Fruit fly (Drosophila melanogaster) whole organism, embryonic: ENCODE data around the gene mus101.
A peak's percentile ranks its signal among the peaks of the same experiment; 100 is the strongest.

Experiments used
- Awh ChIP-seq: fragments of 200-800 bp; sonication (Bioruptor generic); IDR thresholded peaks from 2 replicates; pipeline ENCODE4, ENCODE4 v1.3.6; 2022; ENCODE audit warnings: missing biosample characterization, missing genetic modification characterization
- CG10147 ChIP-seq: fragments of 200-800 bp; sonication (Bioruptor generic); optimal IDR thresholded peaks from 2 replicates; lab custom pipeline; 2019; ENCODE audit warnings: missing biosample characterization, mild to moderate bottlenecking, missing genetic modification characterization, moderate library complexity
- CG10321 ChIP-seq: fragments of 200-800 bp; sonication (Bioruptor generic); IDR thresholded peaks from 2 replicates; pipeline ENCODE4 v1.3.6; 2022; ENCODE audit warnings: missing biosample characterization, missing genetic modification characterization
- CG10959 ChIP-seq: fragments of 200-800 bp; sonication (Bioruptor generic); IDR thresholded peaks from 2 replicates; pipeline ENCODE4 v1.3.6; 2022; ENCODE audit warnings: missing biosample characterization, missing genetic modification characterization
- CG12391 ChIP-seq: fragments of 200-800 bp; sonication (Bioruptor generic); optimal IDR thresholded peaks from 3 replicates; lab custom pipeline; 2018; ENCODE audit warnings: missing biosample characterization, mild to moderate bottlenecking, missing genetic modification characterization, moderate library complexity
- CG12744 ChIP-seq: fragments of 200-800 bp; sonication (Bioruptor generic); optimal IDR thresholded peaks from 2 replicates; lab custom pipeline; 2016; ENCODE audit warnings: missing biosample characterization, missing genetic modification characterization
- CG13296 ChIP-seq: fragments of 200-800 bp; sonication (Bioruptor generic); optimal IDR thresholded peaks from 3 replicates; lab custom pipeline; 2018; ENCODE audit warnings: missing biosample characterization, mild to moderate bottlenecking, missing genetic modification characterization
- CG15073 ChIP-seq: fragments of 200-800 bp; sonication (Bioruptor generic); optimal IDR thresholded peaks from 2 replicates; lab custom pipeline; 2016; ENCODE audit warnings: missing biosample characterization, missing genetic modification characterization
- CG16813 ChIP-seq: fragments of 200-800 bp; sonication (Bioruptor generic); IDR thresholded peaks from 3 replicates; pipeline ENCODE4 v1.3.6; 2022; ENCODE audit warnings: missing biosample characterization, missing genetic modification characterization; ENCODE audit not compliant: partially characterized antibody
- CG17829 ChIP-seq: fragments of 200-800 bp; optimal IDR thresholded peaks from 2 replicates; lab custom pipeline; 2019; ENCODE audit warnings: missing biosample characterization, mild to moderate bottlenecking, missing genetic modification characterization, moderate library complexity
- CG1792 ChIP-seq: fragments of 200-800 bp; sonication (Bioruptor generic); optimal IDR thresholded peaks from 2 replicates; lab custom pipeline; 2016; ENCODE audit warnings: missing biosample characterization, missing genetic modification characterization
- CG1832 ChIP-seq: fragments of 200-800 bp; sonication (Bioruptor generic); optimal IDR thresholded peaks from 2 replicates; lab custom pipeline; 2017; ENCODE audit warnings: missing biosample characterization, mild to moderate bottlenecking, missing genetic modification characterization, inconsistent platforms
- CG30020 ChIP-seq: fragments of 200-800 bp; optimal IDR thresholded peaks from 2 replicates; lab custom pipeline; 2019; ENCODE audit warnings: missing biosample characterization, mild to moderate bottlenecking, missing genetic modification characterization, moderate library complexity
- CG3065 ChIP-seq: fragments of 200-800 bp; sonication (Bioruptor generic); optimal IDR thresholded peaks from 2 replicates; lab custom pipeline; 2016; ENCODE audit warnings: missing biosample characterization, missing genetic modification characterization
- CG3163 ChIP-seq: fragments of 200-800 bp; sonication (Bioruptor generic); optimal IDR thresholded peaks from 3 replicates; lab custom pipeline; 2016; ENCODE audit warnings: missing biosample characterization, missing genetic modification characterization
- CG3838 ChIP-seq: fragments of 200-800 bp; sonication (Bioruptor generic); optimal IDR thresholded peaks from 3 replicates; lab custom pipeline; 2016; ENCODE audit warnings: missing biosample characterization, missing genetic modification characterization
- CG4404 ChIP-seq: fragments of 200-800 bp; sonication (Bioruptor generic); IDR thresholded peaks from 2 replicates; pipeline ENCODE4 v1.3.6; 2022; ENCODE audit warnings: missing biosample characterization, missing genetic modification characterization
- CG6854 ChIP-seq: fragments of 200-800 bp; sonication (Bioruptor generic); optimal IDR thresholded peaks from 3 replicates; lab custom pipeline; 2017; ENCODE audit warnings: missing biosample characterization, mild to moderate bottlenecking, missing genetic modification characterization
- CG7372 ChIP-seq: fragments of 200-800 bp; sonication (Bioruptor generic); IDR thresholded peaks from 2 replicates; pipeline ENCODE4 v1.3.6; 2022; ENCODE audit warnings: missing biosample characterization, missing genetic modification characterization
- CG7839 ChIP-seq: fragments of 200-800 bp; sonication (Bioruptor generic); optimal IDR thresholded peaks from 3 replicates; lab custom pipeline; 2018; ENCODE audit warnings: missing biosample characterization, mild to moderate bottlenecking, missing genetic modification characterization, moderate library complexity
- CG7987 ChIP-seq: fragments of 200-800 bp; sonication (Bioruptor generic); optimal IDR thresholded peaks from 2 replicates; lab custom pipeline; 2018; ENCODE audit warnings: missing biosample characterization, mild to moderate bottlenecking, missing genetic modification characterization, moderate library complexity
- CG9797 ChIP-seq: fragments of 200-800 bp; sonication (Bioruptor generic); optimal IDR thresholded peaks from 3 replicates; lab custom pipeline; 2018; ENCODE audit warnings: missing biosample characterization, mild to moderate bottlenecking, missing genetic modification characterization
- CoRest ChIP-seq: fragments of 200-800 bp; sonication (Bioruptor generic); optimal IDR thresholded peaks from 3 replicates; lab custom pipeline; 2018; ENCODE audit warnings: missing biosample characterization, mild to moderate bottlenecking, missing genetic modification characterization, moderate library complexity
- Dek ChIP-seq: fragments of 200-800 bp; sonication (Bioruptor generic); optimal IDR thresholded peaks from 3 replicates; lab custom pipeline; 2019; ENCODE audit warnings: missing biosample characterization, mild to moderate bottlenecking, missing genetic modification characterization, moderate library complexity
- E2f1 ChIP-seq: fragments of 200-800 bp; sonication (Bioruptor generic); IDR thresholded peaks from 2 replicates; pipeline ENCODE4 v1.3.6; 2022; ENCODE audit warnings: missing biosample characterization, missing genetic modification characterization
- ERR ChIP-seq: fragments of 200-800 bp; sonication (Bioruptor generic); optimal IDR thresholded peaks from 2 replicates; lab custom pipeline; 2016; ENCODE audit warnings: missing biosample characterization, missing genetic modification characterization
- Elba2 ChIP-seq: fragments of 200-800 bp; sonication (Bioruptor generic); optimal IDR thresholded peaks from 3 replicates; lab custom pipeline; 2016; ENCODE audit warnings: missing biosample characterization, missing genetic modification characterization
- Fer1 ChIP-seq: fragments of 200-800 bp; sonication (Bioruptor generic); optimal IDR thresholded peaks from 2 replicates; lab custom pipeline; 2017; ENCODE audit warnings: missing biosample characterization, mild to moderate bottlenecking, missing genetic modification characterization
- GATAe ChIP-seq: fragments of 200-800 bp; sonication (Bioruptor generic); conservative IDR thresholded peaks from 2 replicates; pipeline ENCODE4 v1.3.6; 2022; ENCODE audit warnings: missing biosample characterization, missing genetic modification characterization
- HmgZ ChIP-seq: fragments of 200-800 bp; sonication (Bioruptor generic); optimal IDR thresholded peaks from 2 replicates; lab custom pipeline; 2018; ENCODE audit warnings: missing biosample characterization, mild to moderate bottlenecking, missing genetic modification characterization
- Med ChIP-seq: fragments of 200-800 bp; sonication (Bioruptor generic); peaks from one replicate; lab custom pipeline; 2016; ENCODE audit warnings: missing biosample characterization, missing genetic modification characterization, mild to moderate bottlenecking, inconsistent platforms, moderate library complexity
- Scr ChIP-seq: fragments of 200-800 bp; sonication (Bioruptor generic); IDR thresholded peaks from 2 replicates; pipeline ENCODE4 v1.3.6; 2022; ENCODE audit warnings: missing biosample characterization, missing genetic modification characterization; ENCODE audit not compliant: partially characterized antibody
- Sin3A ChIP-seq: fragments of >200 bp; optimal IDR thresholded peaks from 2 replicates; lab custom pipeline; 2018
- TFAM ChIP-seq: fragments of 200-800 bp; sonication (Bioruptor generic); optimal IDR thresholded peaks from 2 replicates; lab custom pipeline; 2017; ENCODE audit warnings: missing biosample characterization, missing genetic modification characterization, inconsistent platforms
- Tbp ChIP-seq: fragments of >200 bp; optimal IDR thresholded peaks from 2 replicates; lab custom pipeline; 2018; ENCODE audit warnings: missing biosample characterization, missing genetic modification characterization
- Trl ChIP-seq, 3 experiments: fragments of >200 bp in 2 of 3; fragments of 200-800 bp in 1 of 3; sonication (Bioruptor generic) in 1 of 3; optimal IDR thresholded peaks; 2 replicates in 1 of 3; 3 replicates in 2 of 3; lab custom pipeline; 2016 to 2017; ENCODE audit warnings: missing biosample characterization in 1 of 3, missing genetic modification characterization in 1 of 3
- ac ChIP-seq: fragments of 200-800 bp; sonication (Bioruptor generic); optimal IDR thresholded peaks from 3 replicates; lab custom pipeline; 2017; ENCODE audit warnings: missing biosample characterization, mild to moderate bottlenecking, missing genetic modification characterization
- dati ChIP-seq: fragments of 200-800 bp; sonication (Bioruptor generic); IDR thresholded peaks from 2 replicates; pipeline ENCODE4 v1.3.6; 2022; ENCODE audit warnings: missing biosample characterization, missing genetic modification characterization
- fd3F ChIP-seq: fragments of 200-800 bp; sonication (Bioruptor generic); optimal IDR thresholded peaks from 2 replicates; lab custom pipeline; 2018; ENCODE audit warnings: missing biosample characterization, mild to moderate bottlenecking, missing genetic modification characterization, moderate library complexity
- gcm2 ChIP-seq: fragments of 200-800 bp; sonication (Bioruptor generic); optimal IDR thresholded peaks from 2 replicates; lab custom pipeline; 2016; ENCODE audit warnings: missing biosample characterization, missing genetic modification characterization
- gfzf ChIP-seq: fragments of 200-800 bp; sonication (Bioruptor generic); optimal IDR thresholded peaks from 2 replicates; lab custom pipeline; 2016; ENCODE audit warnings: missing biosample characterization, mild to moderate bottlenecking, missing genetic modification characterization, moderate library complexity
- grau ChIP-seq: fragments of 200-800 bp; optimal IDR thresholded peaks from 3 replicates; lab custom pipeline; 2019; ENCODE audit warnings: missing biosample characterization, mild to moderate bottlenecking, missing genetic modification characterization, moderate library complexity
- lbe ChIP-seq: fragments of 200-800 bp; sonication (Bioruptor generic); optimal IDR thresholded peaks from 2 replicates; lab custom pipeline; 2016; ENCODE audit warnings: missing biosample characterization, mild to moderate bottlenecking, missing genetic modification characterization
- luna ChIP-seq: fragments of 200-800 bp; sonication (Bioruptor generic); optimal IDR thresholded peaks from 2 replicates; lab custom pipeline; 2016; ENCODE audit warnings: missing biosample characterization, missing genetic modification characterization
- pfk ChIP-seq: fragments of 200-800 bp; sonication (Bioruptor generic); optimal IDR thresholded peaks from 2 replicates; lab custom pipeline; 2018; ENCODE audit warnings: missing biosample characterization, mild to moderate bottlenecking, missing genetic modification characterization, moderate library complexity
- repo ChIP-seq: fragments of 200-800 bp; sonication (Bioruptor generic); optimal IDR thresholded peaks from 2 replicates; lab custom pipeline; 2016; ENCODE audit warnings: missing biosample characterization, missing genetic modification characterization
- sisA ChIP-seq: fragments of 200-800 bp; sonication (Bioruptor generic); IDR thresholded peaks from 2 replicates; pipeline ENCODE4 v1.3.6; 2022; ENCODE audit warnings: missing biosample characterization, missing genetic modification characterization
- stwl ChIP-seq: fragments of 200-800 bp; sonication (Bioruptor generic); optimal IDR thresholded peaks from 3 replicates; lab custom pipeline; 2018; ENCODE audit warnings: missing biosample characterization, mild to moderate bottlenecking, missing genetic modification characterization, moderate library complexity
- tap ChIP-seq: fragments of 200-800 bp; optimal IDR thresholded peaks from 3 replicates; lab custom pipeline; 2019; ENCODE audit warnings: missing biosample characterization, mild to moderate bottlenecking, missing genetic modification characterization, moderate library complexity
- zfh2 ChIP-seq: fragments of 200-800 bp; sonication (Bioruptor generic); optimal IDR thresholded peaks from 2 replicates; lab custom pipeline; 2016; ENCODE audit warnings: missing biosample characterization, missing genetic modification characterization

The mus101 gene

DNA sequence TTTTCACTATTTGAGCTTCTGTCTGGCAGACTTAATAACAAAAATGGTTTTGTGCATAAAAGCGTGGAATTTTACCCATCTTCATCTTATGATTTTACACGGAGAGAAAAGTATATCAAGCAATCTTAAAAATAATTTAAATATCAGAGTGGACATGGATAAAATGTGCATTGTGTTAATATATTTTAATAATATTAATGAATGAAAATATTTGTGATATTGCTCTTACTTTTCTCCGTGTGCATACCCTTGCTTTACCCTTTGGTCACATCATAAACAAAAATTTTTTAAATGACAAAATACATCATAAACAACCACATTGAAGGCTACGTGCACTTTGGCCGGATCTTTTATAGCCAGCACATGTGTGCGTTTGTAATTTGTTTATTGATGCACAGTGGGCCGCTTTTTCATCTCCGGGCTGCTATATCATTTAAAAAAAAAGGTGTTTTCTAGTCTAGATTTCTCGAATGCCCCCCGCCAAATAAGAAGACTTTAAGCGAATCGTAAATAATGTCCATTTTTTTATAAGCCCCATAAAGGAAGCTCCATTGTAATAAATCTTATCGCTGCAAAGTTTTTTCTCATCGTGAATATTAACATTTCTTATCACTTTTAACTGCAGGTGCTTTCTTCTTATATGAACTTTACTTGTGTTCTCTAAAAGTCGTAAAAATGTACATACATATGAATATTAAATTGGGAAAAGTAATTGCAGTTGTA is 42.5 kb downstream of the mus101 start (continued):
- peak; percentile 64 for TF ChIP-seq CG7839
- TF ChIP-seq Dek (tag; lab: Kevin White, UChicago), result peak; percentile 3
- no peak for TF ChIP-seq CG10147 (GFP tag; lab: Kevin White, UChicago)
- TF ChIP-seq E2f1 (GFP tag; lab: Robert Waterston, UW), result no peak
- TF ChIP-seq CG13296 (GFP tag; lab: Kevin White, UChicago), result peak; percentile 39
- no peak for TF ChIP-seq CG10321 (GFP tag; lab: Robert Waterston, UW)
- no peak for TF ChIP-seq CG7987 (GFP tag; lab: Kevin White, UChicago)
- TF ChIP-seq Med (GFP tag; lab: Kevin White, UChicago), result peak; percentile 61
- no peak for TF ChIP-seq CG9797 (GFP tag; lab: Kevin White, UChicago)
- peak; percentile 28; the same call in 1 of the 2 replicates for TF ChIP-seq Awh
- no peak for TF ChIP-seq CG3838 (GFP tag; lab: Kevin White, UChicago)
- TF ChIP-seq Trl (optimal IDR thresholded peaks at IDR 0.05; lab: Kevin White, UChicago), result no peak
- TF ChIP-seq Trl (GFP tag; optimal IDR thresholded peaks at IDR 0.05; lab: Kevin White, UChicago), result peak; percentile 5
- TF ChIP-seq CoRest (tag; lab: Kevin White, UChicago), result peak; percentile 48
- no peak for TF ChIP-seq CG30020 (tag; lab: Kevin White, UChicago)
- TF ChIP-seq CG1832 (GFP tag; lab: Kevin White, UChicago), result no peak
- peak; percentile 45 for TF ChIP-seq Fer1 (GFP tag; lab: Kevin White, UChicago)
- TF ChIP-seq CG3163 (GFP tag; lab: Kevin White, UChicago), result no peak
- TF ChIP-seq ac, result no peak
- no peak for TF ChIP-seq Sin3A
- no peak for TF ChIP-seq zfh2 (GFP tag; lab: Kevin White, UChicago)
- peak; percentile 31; the same call in 1 of the 2 replicates for TF ChIP-seq CG10959 (GFP tag; lab: Robert Waterston, UW)
- no peak for TF ChIP-seq TFAM (GFP tag; lab: Kevin White, UChicago)
- TF ChIP-seq Tbp (GFP tag; lab: Kevin White, UChicago), result no peak
- peak; percentile 32 for TF ChIP-seq fd3F (GFP tag; lab: Kevin White, UChicago)
- TF ChIP-seq Scr (GFP tag; lab: Robert Waterston, UW), result no peak
- TF ChIP-seq Elba2 (GFP tag; lab: Kevin White, UChicago), result no peak
- TF ChIP-seq pfk, result no peak
- TF ChIP-seq CG7372 (GFP tag; lab: Robert Waterston, UW), result no peak
- no peak for TF ChIP-seq CG4404 (GFP tag; lab: Robert Waterston, UW)
- TF ChIP-seq gcm2 (GFP tag; lab: Kevin White, UChicago), result no peak
- TF ChIP-seq sisA (GFP tag; lab: Robert Waterston, UW), result peak; percentile 52
- peak; percentile 42 for TF ChIP-seq CG17829 (tag; lab: Kevin White, UChicago)
- no peak for TF ChIP-seq GATAe (GFP tag; lab: Robert Waterston, UW)
- no peak for TF ChIP-seq CG12744 (GFP tag; lab: Kevin White, UChicago)
- TF ChIP-seq tap (tag; lab: Kevin White, UChicago), result peak; percentile 55
- peak; percentile 8 for TF ChIP-seq HmgZ (tag; lab: Kevin White, UChicago)
- TF ChIP-seq CG16813 (GFP tag; lab: Robert Waterston, UW), result no peak
- peak; percentile 62 for TF ChIP-seq CG12391 (tag; lab: Kevin White, UChicago)
- TF ChIP-seq CG1792, result no peak
- TF ChIP-seq luna (GFP tag; lab: Kevin White, UChicago), result no peak
- no peak for TF ChIP-seq CG6854 (GFP tag; lab: Kevin White, UChicago)
- no peak for TF ChIP-seq stwl (tag; lab: Kevin White, UChicago)
- no peak for TF ChIP-seq lbe
- TF ChIP-seq ERR, result no peak
- no peak for TF ChIP-seq dati (GFP tag; lab: Robert Waterston, UW)
- TF ChIP-seq grau (tag; lab: Kevin White, UChicago), result peak; percentile 54
- no peak for TF ChIP-seq gfzf (GFP tag; lab: Kevin White, UChicago)
- TF ChIP-seq repo, result no peak
- no peak for TF ChIP-seq CG15073 (GFP tag; lab: Kevin White, UChicago)
- TF ChIP-seq CG3065 (GFP tag; lab: Kevin White, UChicago), result no peak
